Worm (Caenorhabditis elegans) whole organism, late embryonic: ENCODE data around the gene clec-19.
"Not testable (repeated sequence)": the region's sequence is repeated elsewhere in the genome, so short reads cannot be mapped to it uniquely, and the experiment has no call there.

Source experiments
- C08G9.2 ChIP-seq: sonication (generic microtip); optimal IDR thresholded peaks from 2 replicates; lab custom pipeline; 2016; ENCODE audit warnings: mild to moderate bottlenecking, missing genetic modification characterization, moderate library complexity, missing compliant biosample characterization
- K02D7.2 ChIP-seq: sonication (generic microtip); optimal IDR thresholded peaks from 2 replicates; lab custom pipeline; 2017; ENCODE audit warnings: mild to moderate bottlenecking, missing genetic modification characterization, missing compliant biosample characterization
- T23F11.4 ChIP-seq: fragments of 200-800 bp; sonication (Bioruptor generic); optimal IDR thresholded peaks from 2 replicates; lab custom pipeline; 2018; ENCODE audit warnings: mild to moderate bottlenecking, missing genetic modification characterization, missing compliant biosample characterization
- Y22D7AL.16 ChIP-seq: sonication (generic microtip); optimal IDR thresholded peaks from 2 replicates; lab custom pipeline; 2016; ENCODE audit warnings: missing genetic modification characterization, missing compliant biosample characterization
- ceh-24 ChIP-seq: sonication (generic microtip); optimal IDR thresholded peaks from 2 replicates; lab custom pipeline; 2016; ENCODE audit warnings: mild to moderate bottlenecking, missing genetic modification characterization, missing compliant biosample characterization
- ceh-30 ChIP-seq: fragments of 150-350 bp; optimal IDR thresholded peaks from 2 replicates; lab custom pipeline; 2014; ENCODE audit warnings: missing biosample characterization, missing genetic modification characterization
- ceh-48 ChIP-seq: sonication (generic microtip); optimal IDR thresholded peaks from 2 replicates; lab custom pipeline; 2016; ENCODE audit warnings: missing genetic modification characterization, inconsistent platforms, missing compliant biosample characterization
- ceh-6 ChIP-seq: fragments of 200-800 bp; sonication (Bioruptor generic); optimal IDR thresholded peaks from 2 replicates; lab custom pipeline; 2018; ENCODE audit warnings: mild to moderate bottlenecking, missing genetic modification characterization, missing compliant biosample characterization
- che-1 ChIP-seq: sonication (generic microtip); optimal IDR thresholded peaks from 2 replicates; lab custom pipeline; 2016; ENCODE audit warnings: mild to moderate bottlenecking, missing genetic modification characterization, missing compliant biosample characterization
- fax-1 ChIP-seq: sonication (generic microtip); optimal IDR thresholded peaks from 2 replicates; lab custom pipeline; 2016; ENCODE audit warnings: missing genotype, missing genetic modification characterization, missing compliant biosample characterization
- gmeb-2 ChIP-seq: sonication (generic microtip); optimal IDR thresholded peaks from 2 replicates; lab custom pipeline; 2016; ENCODE audit warnings: missing genetic modification characterization, inconsistent platforms, missing compliant biosample characterization
- hlh-15 ChIP-seq: sonication (generic microtip); optimal IDR thresholded peaks from 2 replicates; lab custom pipeline; 2016; ENCODE audit warnings: missing genetic modification characterization, missing compliant biosample characterization
- hlh-30 ChIP-seq: sonication (generic microtip); optimal IDR thresholded peaks from 2 replicates; lab custom pipeline; 2017; ENCODE audit warnings: antibody characterized with exemption, missing genetic modification characterization, missing compliant biosample characterization; ENCODE audit not compliant: insufficient read depth
- hlh-6 ChIP-seq: sonication (generic microtip); optimal IDR thresholded peaks from 2 replicates; lab custom pipeline; 2016; ENCODE audit warnings: missing genotype, missing genetic modification characterization, missing compliant biosample characterization
- hlh-8 ChIP-seq: sonication (generic microtip); optimal IDR thresholded peaks from 2 replicates; lab custom pipeline; 2016; ENCODE audit warnings: missing genotype, missing genetic modification characterization, missing compliant biosample characterization
- lim-6 ChIP-seq: sonication (generic microtip); optimal IDR thresholded peaks from 2 replicates; lab custom pipeline; 2016; ENCODE audit warnings: missing genetic modification characterization, missing compliant biosample characterization
- madf-2 ChIP-seq: sonication (generic microtip); optimal IDR thresholded peaks from 2 replicates; lab custom pipeline; 2017; ENCODE audit warnings: missing genetic modification characterization, missing compliant biosample characterization
- npax-4 ChIP-seq: sonication (generic microtip); optimal IDR thresholded peaks from 2 replicates; lab custom pipeline; 2016; ENCODE audit warnings: missing genetic modification characterization, missing compliant biosample characterization
- pat-9 ChIP-seq: fragments of 200-800 bp; sonication (Bioruptor generic); optimal IDR thresholded peaks from 2 replicates; lab custom pipeline; 2018; ENCODE audit warnings: mild to moderate bottlenecking, missing genetic modification characterization, moderate library complexity, missing compliant biosample characterization
- pha-2 ChIP-seq: sonication (generic microtip); optimal IDR thresholded peaks from 2 replicates; lab custom pipeline; 2017; ENCODE audit warnings: mild to moderate bottlenecking, missing genetic modification characterization, missing compliant biosample characterization
- pha-4 ChIP-seq: fragments of 150-350 bp; optimal IDR thresholded peaks from 2 replicates; lab custom pipeline; 2018; ENCODE audit warnings: missing biosample characterization, missing genetic modification reagents, missing genetic modification characterization
- ref-2 ChIP-seq: sonication (generic microtip); optimal IDR thresholded peaks from 2 replicates; lab custom pipeline; 2016; ENCODE audit warnings: missing genetic modification characterization, missing compliant biosample characterization
- rnt-1 ChIP-seq: sonication (generic microtip); optimal IDR thresholded peaks from 2 replicates; lab custom pipeline; 2016; ENCODE audit warnings: missing genetic modification characterization, missing compliant biosample characterization
- syd-9 ChIP-seq: sonication (generic microtip); optimal IDR thresholded peaks from 2 replicates; lab custom pipeline; 2016; ENCODE audit warnings: mild to moderate bottlenecking, missing genetic modification characterization, moderate library complexity, missing compliant biosample characterization
- tbx-2 ChIP-seq: sonication (generic microtip); optimal IDR thresholded peaks from 2 replicates; lab custom pipeline; 2016; ENCODE audit warnings: missing genetic modification characterization, missing compliant biosample characterization
- tbx-7 ChIP-seq: sonication (generic microtip); optimal IDR thresholded peaks from 2 replicates; lab custom pipeline; 2016; ENCODE audit warnings: missing genotype, missing genetic modification characterization, missing compliant biosample characterization
- ttx-3 ChIP-seq: sonication (generic microtip); optimal IDR thresholded peaks from 2 replicates; lab custom pipeline; 2016; ENCODE audit warnings: missing genetic modification reagents, missing genetic modification characterization, missing compliant biosample characterization
- unc-3 ChIP-seq, 2 experiments: fragments of 200-800 bp in 1 of 2; sonication (Bioruptor generic) in 1 of 2; sonication (generic microtip) in 1 of 2; conservative IDR thresholded peaks in 1 of 2; optimal IDR thresholded peaks in 1 of 2; 2 replicates each; pipeline versions ENCODE4 v1.3.6 to Lab custom; 2016 to 2022; ENCODE audit warnings: missing compliant biosample characterization in 2 of 2, missing genetic modification characterization in 2 of 2, missing genetic modification reagents in 1 of 2
- zip-5 ChIP-seq: sonication (generic microtip); optimal IDR thresholded peaks from 2 replicates; lab custom pipeline; 2016; ENCODE audit warnings: missing genetic modification characterization, missing compliant biosample characterization
- ztf-16 ChIP-seq: sonication (generic microtip); optimal IDR thresholded peaks from 2 replicates; lab custom pipeline; 2017; ENCODE audit warnings: missing genetic modification characterization, missing compliant biosample characterization

The clec-19 gene

DNA sequence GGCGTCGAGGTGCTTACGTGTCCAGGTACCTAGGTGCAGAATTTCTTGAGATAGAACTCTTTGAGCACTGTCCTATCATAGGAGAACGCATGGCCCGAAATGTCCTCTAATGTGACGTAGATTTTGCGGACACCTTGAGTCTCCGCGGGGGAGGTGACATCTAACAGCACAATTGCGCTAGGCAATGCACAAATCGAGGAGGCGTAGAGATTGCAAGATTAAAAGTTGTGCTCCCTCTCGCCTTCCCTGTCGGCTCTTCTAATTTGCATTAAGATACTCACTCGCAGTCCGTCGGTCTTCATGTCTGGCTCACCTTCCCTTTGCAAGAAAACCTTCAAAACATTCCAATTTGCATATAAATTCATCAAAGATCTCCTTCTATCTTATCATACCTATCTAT lies 15.3 kb downstream of the clec-19 start, which contains the start of gene F36H5.18:
F36H5.18 (plus strand) TSS at position 301 of the 400 bp plus-strand sequence.
- TF ChIP-seq K02D7.2 (tag; lab: Kevin White, UChicago) (no peak), ceh-30 (no peak), che-1 (no peak), Y22D7AL.16 (tag; lab: Kevin White, UChicago) (no peak), hlh-8 (tag; lab: Kevin White, UChicago) (no peak), pha-4 (tag; lab: Kevin White, UChicago) (no peak), tbx-2 (tag; lab: Kevin White, UChicago) (no peak), lim-6 (tag; lab: Kevin White, UChicago) (no peak), npax-4 (tag; lab: Kevin White, UChicago) (no peak), T23F11.4 (GFP tag; lab: Kevin White, UChicago) (no peak), ttx-3 (tag; lab: Kevin White, UChicago) (no peak), rnt-1 (no peak), tbx-7 (tag; lab: Kevin White, UChicago) (no peak), syd-9 (tag; lab: Kevin White, UChicago) (no peak), ref-2 (tag; lab: Kevin White, UChicago) (no peak), ceh-24 (tag; lab: Kevin White, UChicago) (no peak), gmeb-2 (tag; lab: Kevin White, UChicago) (no peak)

DNA sequence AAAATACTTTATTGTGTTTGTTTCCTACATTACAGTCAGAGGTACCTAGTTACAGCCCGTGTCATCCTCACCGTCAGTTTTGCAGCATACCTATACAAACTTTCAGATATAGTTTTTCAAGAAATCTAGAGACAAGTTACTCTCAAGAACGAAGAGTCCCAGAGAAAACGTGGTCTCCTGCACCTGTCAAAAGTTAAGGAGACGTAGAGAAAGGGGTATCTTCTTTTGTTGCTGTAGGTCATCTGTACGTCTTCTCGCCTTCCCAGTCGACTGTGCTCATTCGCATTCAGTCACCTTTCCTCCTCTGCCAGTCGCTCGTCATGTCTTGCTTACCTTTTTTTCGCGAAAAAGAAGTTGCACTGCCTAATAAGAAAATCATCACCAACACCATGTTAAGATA lies 17.3 kb downstream of the clec-19 start, which contains the start of gene F36H5.4:
F36H5.4 (plus strand) TSS at position 301 of the 400 bp plus-strand sequence.
- TF ChIP-seq syd-9 (tag; lab: Kevin White, UChicago) (no peak), Y22D7AL.16 (tag; lab: Kevin White, UChicago) (no peak), pat-9 (tag; lab: Kevin White, UChicago) (no peak), unc-3 (GFP tag; conservative IDR thresholded peaks at IDR 0.05; lab: Robert Waterston, UW) (no peak), unc-3 (tag; optimal IDR thresholded peaks at IDR 0.05; lab: Kevin White, UChicago) (no peak), zip-5 (tag; lab: Kevin White, UChicago) (no peak), hlh-30 (tag; lab: Kevin White, UChicago) (no peak), T23F11.4 (GFP tag; lab: Kevin White, UChicago) (no peak), ztf-16 (no peak), hlh-15 (no peak), hlh-6 (tag; lab: Kevin White, UChicago) (no peak), lim-6 (tag; lab: Kevin White, UChicago) (no peak), ref-2 (tag; lab: Kevin White, UChicago) (no peak), fax-1 (no peak), madf-2 (tag; lab: Kevin White, UChicago) (no peak)

DNA sequence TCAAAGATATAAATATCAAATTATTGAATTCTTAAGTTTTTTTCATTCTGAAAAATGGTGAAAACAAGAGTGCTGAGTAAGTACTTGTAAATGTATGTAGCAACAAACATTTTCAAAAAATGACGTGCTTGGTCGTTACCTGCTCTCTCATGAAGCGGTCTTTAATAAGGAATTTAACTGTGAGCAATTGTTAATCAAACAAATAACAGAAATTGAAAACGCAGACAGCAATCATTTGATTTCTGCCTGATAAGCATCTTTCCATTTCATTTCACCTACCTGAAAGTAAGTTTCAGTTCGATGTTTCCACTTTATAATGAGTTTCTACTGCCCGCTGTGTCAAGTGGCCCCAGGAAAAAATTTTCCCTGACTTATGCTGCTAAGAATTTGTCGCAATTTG lies 18.8 kb downstream of the clec-19 start, which contains the start of gene math-28:
math-28 (plus strand) TSS at position 301 of the 400 bp plus-strand sequence.
- TF ChIP-seq fax-1: no peak
- TF ChIP-seq ceh-6 (GFP tag; lab: Kevin White, UChicago): no peak
- no peak for TF ChIP-seq pha-2 (tag; lab: Kevin White, UChicago)
- no peak for TF ChIP-seq ztf-16

DNA sequence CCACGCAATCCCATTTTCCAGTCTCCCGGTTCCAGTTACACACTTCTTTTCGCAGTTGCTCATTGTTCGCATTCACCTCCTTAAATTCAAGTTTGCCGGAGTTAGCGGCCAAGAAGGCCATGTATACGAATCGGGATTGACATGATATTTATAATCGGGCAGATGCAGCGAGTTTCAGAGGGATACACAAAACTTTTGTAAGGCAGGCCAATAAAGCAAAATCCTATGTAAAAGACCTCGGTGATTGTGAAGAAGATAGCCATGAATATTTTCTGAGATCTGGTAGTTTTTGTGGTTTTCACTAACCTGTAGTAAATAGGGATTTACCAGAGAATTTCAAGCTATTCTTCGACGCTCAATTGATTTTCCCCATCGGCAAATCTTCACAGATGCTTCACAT lies 22.4 kb downstream of the clec-19 start:
- no peak for TF ChIP-seq hlh-15
- TF ChIP-seq, all 69 proteins: peak for 0

DNA sequence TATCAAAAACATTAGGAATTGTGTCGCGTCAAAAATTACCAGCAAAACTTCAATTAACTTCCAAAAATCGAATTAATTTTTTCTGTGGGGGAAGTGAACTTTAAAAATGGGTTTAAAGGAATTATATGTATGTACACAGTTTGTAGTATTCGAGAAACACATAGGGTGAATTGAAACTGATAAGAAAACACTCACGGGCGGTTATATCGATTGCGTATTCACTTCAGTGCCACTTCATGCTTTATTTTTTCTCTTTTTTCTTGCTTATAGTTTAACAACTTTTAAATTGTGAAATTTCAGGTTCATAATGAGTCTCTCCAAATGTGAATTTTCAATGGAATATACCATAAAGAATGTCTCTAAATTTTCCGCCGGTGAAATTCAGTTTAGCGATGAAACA lies 27.1 kb downstream of the clec-19 start, which contains the start of gene math-26:
math-26 (plus strand) TSS at position 301 of the 400 bp plus-strand sequence.
- not testable (repeated sequence) for TF ChIP-seq ceh-48 (tag; lab: Kevin White, UChicago); hlh-30 (tag; lab: Kevin White, UChicago); ceh-30

DNA sequence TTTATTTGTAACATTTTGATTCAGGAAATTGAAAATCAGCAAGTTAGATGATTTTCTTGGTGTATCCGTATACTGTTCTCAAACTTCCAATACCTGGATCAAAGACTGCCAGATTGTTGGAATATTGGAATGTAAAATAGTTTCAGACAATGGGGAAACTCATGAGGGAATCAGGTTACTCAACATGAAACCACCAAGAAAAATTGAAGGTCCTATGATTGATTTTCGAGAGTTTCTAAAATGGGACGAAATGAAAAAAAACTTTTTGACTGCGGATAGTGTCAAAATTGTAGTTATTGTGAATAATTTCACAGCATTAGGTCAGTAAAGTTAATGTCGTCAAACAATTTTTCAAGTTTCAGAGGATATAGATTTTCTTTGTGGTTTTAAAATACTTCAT lies 27.5 kb downstream of the clec-19 start, which contains the start of gene math-3:
math-3 (plus strand) TSS at position 301 of the 400 bp plus-strand sequence.
- TF ChIP-seq ceh-24 (tag; lab: Kevin White, UChicago) (no peak), C08G9.2 (tag; lab: Kevin White, UChicago) (no peak)
